Fruit fly (Drosophila melanogaster) whole organism, prepupa: Measurements from ENCODE around the gene CG31917.

Experiments
- CG10631 ChIP-seq: fragments of 200-800 bp; sonication (Bioruptor generic); optimal IDR thresholded peaks from 2 replicates; lab custom pipeline; 2016; ENCODE audit warnings: missing biosample characterization, missing genetic modification characterization
- CG10669 ChIP-seq: fragments of 200-800 bp; sonication (Bioruptor generic); optimal IDR thresholded peaks from 3 replicates; lab custom pipeline; 2018; ENCODE audit warnings: missing biosample characterization, mild to moderate bottlenecking, missing genetic modification characterization, moderate library complexity
- CG34406 ChIP-seq: fragments of 200-800 bp; sonication (Bioruptor generic); optimal IDR thresholded peaks from 3 replicates; lab custom pipeline; 2016; ENCODE audit warnings: missing biosample characterization, missing genetic modification characterization
- CG8319 ChIP-seq: fragments of 200-800 bp; sonication (Bioruptor generic); optimal IDR thresholded peaks from 3 replicates; lab custom pipeline; 2016; ENCODE audit warnings: missing biosample characterization, missing genetic modification characterization
- CG8632 ChIP-seq: fragments of 200-800 bp; sonication (Bioruptor generic); optimal IDR thresholded peaks from 3 replicates; lab custom pipeline; 2016; ENCODE audit warnings: missing biosample characterization, missing genetic modification characterization
- Ets96B ChIP-seq: fragments of 200-800 bp; optimal IDR thresholded peaks from 2 replicates; lab custom pipeline; 2019; ENCODE audit warnings: missing biosample characterization, mild to moderate bottlenecking, missing genetic modification characterization, moderate library complexity
- Lpt ChIP-seq: fragments of 200-800 bp; sonication (Bioruptor generic); optimal IDR thresholded peaks from 3 replicates; lab custom pipeline; 2016; ENCODE audit warnings: missing biosample characterization, missing genetic modification characterization
- OdsH ChIP-seq: fragments of 200-800 bp; sonication (Bioruptor generic); optimal IDR thresholded peaks from 3 replicates; lab custom pipeline; 2016; ENCODE audit warnings: missing biosample characterization, missing genetic modification characterization
- lz ChIP-seq: fragments of 200-800 bp; sonication (Bioruptor generic); optimal IDR thresholded peaks from 3 replicates; lab custom pipeline; 2016; ENCODE audit warnings: missing biosample characterization, missing genetic modification characterization

DNA sequence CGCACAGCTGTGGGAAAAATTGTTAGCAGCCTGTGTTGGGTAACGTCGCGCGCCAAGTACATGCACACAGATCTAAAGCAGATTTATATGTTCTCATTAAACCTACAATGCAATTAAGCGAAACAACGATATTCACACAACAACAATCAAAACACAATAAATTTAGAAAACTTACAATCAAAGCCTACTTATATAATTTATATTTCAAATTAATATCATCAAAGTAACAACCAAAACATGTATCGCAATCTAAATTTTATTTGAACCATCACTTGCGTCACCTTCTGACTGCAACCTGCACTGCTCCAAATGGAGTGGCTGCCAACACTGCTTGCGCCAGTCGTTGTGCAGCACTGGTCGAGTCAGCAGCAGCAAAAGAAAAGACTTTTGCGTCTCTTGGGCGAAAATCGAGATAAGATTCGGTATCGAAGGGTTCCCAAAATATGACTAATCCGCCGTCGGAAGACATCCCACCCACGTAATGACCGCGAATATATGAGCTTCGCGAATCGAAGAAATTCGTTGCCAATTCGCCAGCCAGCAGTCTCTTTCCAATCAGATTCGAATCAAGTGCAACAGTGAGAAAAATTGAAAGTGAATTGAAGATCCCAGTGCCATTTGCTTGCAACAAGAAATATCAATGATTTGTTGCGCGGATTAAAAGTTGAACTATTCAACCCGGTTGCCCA is 29.2 kb downstream of the CG31917 start, which contains the start of the genes CG8892 and CG34126:
- TF ChIP-seq CG34406 (GFP tag; lab: Kevin White, UChicago) (peak; percentile 94), Lpt (GFP tag; lab: Kevin White, UChicago) (peak; percentile 90), CG10669 (peak; percentile 95), lz (peak; percentile 98), CG8632 (GFP tag; lab: Kevin White, UChicago) (peak; percentile 95), CG10631 (peak; percentile 99), OdsH (GFP tag; lab: Kevin White, UChicago) (peak; percentile 99), CG8319 (GFP tag; lab: Kevin White, UChicago) (peak; percentile 96), Ets96B (tag; lab: Kevin White, UChicago) (peak; percentile 92)
